Worm (Caenorhabditis elegans): ENCODE data around the gene dnj-9.
"Not testable (repeated sequence)": the region's sequence is repeated elsewhere in the genome, so short reads cannot be mapped to it uniquely, and the experiment has no call there.

dnj-9 gene

DNA sequence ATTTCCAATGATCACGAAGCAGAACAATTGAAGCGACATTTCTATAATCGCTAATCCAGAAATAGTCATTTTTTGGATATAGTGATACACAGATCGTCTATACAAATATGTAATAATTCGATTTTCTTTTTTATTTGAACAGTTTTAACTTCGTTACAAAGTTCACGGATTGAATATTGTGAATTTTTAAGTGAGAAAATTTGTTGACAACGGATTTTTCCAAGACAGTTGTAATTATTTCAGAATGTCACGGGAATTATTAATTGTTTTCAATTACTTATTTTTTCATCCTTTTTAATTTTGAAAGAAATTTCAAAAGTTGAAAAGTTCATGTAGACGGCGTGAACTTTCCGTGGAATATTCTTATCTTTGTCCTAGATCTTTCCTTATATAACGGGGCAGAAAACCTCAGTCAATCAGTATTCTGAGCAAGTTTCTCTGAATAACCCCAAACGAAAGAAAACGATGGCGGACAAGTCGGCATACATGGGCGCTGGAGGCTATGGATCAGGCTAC, 9.7 kb upstream of the dnj-9 start, which contains the start of the genes T23B7.2 and nspd-4:
Gene T23B7.2, minus strand, starts transcription at position 101 of the 516 bp plus-strand sequence.
Gene nspd-4, plus strand, starts transcription at position 466 of the 516 bp plus-strand sequence.
- not testable (repeated sequence) for TF ChIP-seq mab-9 (GFP tag; IDR thresholded peaks at IDR 0.05); sup-37 (GFP tag; optimal IDR thresholded peaks at IDR 0.05); ztf-11 (tag; optimal IDR thresholded peaks at IDR 0.05)

DNA sequence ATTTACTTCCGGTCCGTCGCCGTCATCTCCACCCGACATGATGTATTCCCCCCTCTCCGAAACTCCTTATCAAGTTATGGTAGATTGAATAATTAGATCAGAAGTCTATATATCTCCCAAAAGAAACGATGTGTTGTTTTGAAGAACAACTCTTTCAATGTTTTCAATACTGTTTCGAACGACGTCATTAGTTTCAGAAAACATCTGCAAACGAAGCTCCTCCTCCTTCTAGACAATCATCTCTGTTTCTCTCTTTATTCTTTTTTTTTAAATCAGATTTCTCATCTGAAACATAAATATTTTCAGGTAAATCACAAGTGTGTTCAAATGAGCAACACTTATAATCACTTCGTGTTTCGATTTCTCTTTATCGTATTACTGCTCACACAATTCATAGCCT, 2.0 kb upstream of the dnj-9 start, which contains the start of gene T23B7.3:
Gene T23B7.3, plus strand, starts transcription at position 301 of the 400 bp plus-strand sequence.
- TF ChIP-seq nhr-71 (tag; optimal IDR thresholded peaks at IDR 0.05) (peak; percentile 29), swsn-7 (tag; optimal IDR thresholded peaks at IDR 0.05) (no peak), fkh-8 (tag; optimal IDR thresholded peaks at IDR 0.05) (peak; percentile 25), ets-5 (GFP tag; IDR thresholded peaks at IDR 0.05) (no peak)

DNA sequence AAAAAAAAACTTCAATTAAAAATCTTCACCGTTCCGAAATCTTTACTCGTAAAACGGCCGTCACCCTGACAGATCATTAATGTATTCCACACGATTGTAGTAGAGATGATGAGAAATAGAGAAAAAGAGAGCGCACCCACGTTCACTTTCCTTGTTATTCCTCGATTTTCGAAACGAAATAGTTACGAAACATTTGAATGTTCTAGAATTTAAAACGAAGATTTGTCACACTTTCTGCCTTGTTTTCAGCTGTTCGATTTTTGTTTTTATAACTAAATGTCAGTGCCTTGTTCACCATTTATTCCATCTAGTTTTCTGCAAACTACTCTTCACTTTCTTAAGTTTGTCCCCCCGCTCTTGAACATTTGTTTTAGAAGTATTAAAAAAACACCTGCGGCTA, 2.9 kb downstream of the dnj-9 start:
- TF ChIP-seq skn-1 (tag; optimal IDR thresholded peaks at IDR 0.05) (peak; percentile 64), Y116A8C.19 (tag; optimal IDR thresholded peaks at IDR 0.05; ENCODE audit: borderline replicate concordance) (no peak), efl-1 (optimal IDR thresholded peaks at IDR 0.05) (no peak), efl-1 (GFP tag; optimal IDR thresholded peaks at IDR 0.05 in 1 of 2) (peak; percentile 11 to 91), nhr-20 (tag; optimal IDR thresholded peaks at IDR 0.05) (no peak), blmp-1 (tag; optimal IDR thresholded peaks at IDR 0.05) (peak; percentile 19), fkh-8 (tag; optimal IDR thresholded peaks at IDR 0.05) (no peak)

DNA sequence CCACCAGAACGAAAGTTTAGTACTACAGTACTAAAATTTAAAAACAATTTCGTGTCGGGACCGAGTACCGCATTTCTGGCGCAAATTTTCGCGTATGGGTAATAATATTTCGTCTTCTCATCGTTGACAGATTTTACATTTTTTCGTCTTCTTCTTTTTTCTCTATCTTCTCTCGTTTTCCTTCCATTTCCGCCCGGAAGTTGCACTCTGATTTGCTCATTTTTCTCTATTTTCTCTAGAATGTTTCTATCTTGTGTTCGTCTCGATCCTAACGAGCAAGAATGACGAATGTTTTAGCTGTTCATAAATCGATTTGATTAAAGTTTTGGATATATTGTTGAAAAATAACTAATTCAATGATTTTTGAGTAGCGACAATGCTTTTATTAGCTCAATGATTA, 3.6 kb downstream of the dnj-9 start:
- TF ChIP-seq nhr-85 (tag), result no peak
- peak in 1 of 2 experiments; percentile 14 for TF ChIP-seq efl-1 (optimal IDR thresholded peaks at IDR 0.05)
- TF ChIP-seq efl-1 (GFP tag; optimal IDR thresholded peaks at IDR 0.05 in 1 of 2), result no peak
- no peak for TF ChIP-seq irx-1 (tag; optimal IDR thresholded peaks at IDR 0.05)
- no peak for TF ChIP-seq zag-1 (tag; optimal IDR thresholded peaks at IDR 0.05)
- TF ChIP-seq blmp-1 (tag; optimal IDR thresholded peaks at IDR 0.05), result no peak
- no peak for TF ChIP-seq lin-39 (tag; optimal IDR thresholded peaks at IDR 0.05)
- TF ChIP-seq tbx-2 (tag; optimal IDR thresholded peaks at IDR 0.05), result no peak
- no peak for TF ChIP-seq nhr-20 (tag; optimal IDR thresholded peaks at IDR 0.05)
- no peak for TF ChIP-seq nhr-19 (GFP tag; conservative IDR thresholded peaks at IDR 0.05)
- TF ChIP-seq alr-1 (tag; optimal IDR thresholded peaks at IDR 0.05; ENCODE audit: borderline replicate concordance), result no peak
- TF ChIP-seq nhr-77 (tag; optimal IDR thresholded peaks at IDR 0.05), result no peak
- TF ChIP-seq C16A3.4 (tag; optimal IDR thresholded peaks at IDR 0.05), result no peak
- no peak for TF ChIP-seq mep-1 (tag; optimal IDR thresholded peaks at IDR 0.05)
- no peak for TF ChIP-seq unc-62 (GFP tag; optimal IDR thresholded peaks at IDR 0.05)
- no peak for TF ChIP-seq elt-2 (tag; optimal IDR thresholded peaks at IDR 0.05)
- no peak for TF ChIP-seq egl-13 (tag; optimal IDR thresholded peaks at IDR 0.05)
- no peak for TF ChIP-seq ceh-63 (GFP tag; optimal IDR thresholded peaks at IDR 0.05)
- no peak for TF ChIP-seq grh-1 (GFP tag; IDR thresholded peaks at IDR 0.05)
- peak; percentile 65 for TF ChIP-seq lin-14 (GFP tag; optimal IDR thresholded peaks at IDR 0.05)
- no peak for TF ChIP-seq fkh-8 (tag; optimal IDR thresholded peaks at IDR 0.05)
- TF ChIP-seq ceh-82 (tag; optimal IDR thresholded peaks at IDR 0.05), result no peak
- TF ChIP-seq aly-2 (tag; optimal IDR thresholded peaks at IDR 0.05), result no peak
- peak; percentile 5 for TF ChIP-seq rnt-1 (tag; optimal IDR thresholded peaks at IDR 0.05)
- TF ChIP-seq unc-130 (tag; optimal IDR thresholded peaks at IDR 0.05), result no peak
- TF ChIP-seq nhr-84 (tag; optimal IDR thresholded peaks at IDR 0.05), result no peak
- 0 out of 2 replicates have a peak, but pooled peaks have one; percentile 1 for TF ChIP-seq isw-1 (GFP tag; IDR thresholded peaks at IDR 0.05)
- no peak for TF ChIP-seq ama-1 (optimal IDR thresholded peaks at IDR 0.05)
- TF ChIP-seq ceh-88 (GFP tag; IDR thresholded peaks at IDR 0.05), result no peak
- no peak for TF ChIP-seq nhr-28 (tag; optimal IDR thresholded peaks at IDR 0.05)

Data from whole organism, L1 larva.